Comparison of ENCODE assay signal across 2 fruit fly cellular contexts in genomic region chrX:6264456-6264855, dm6.
TF ChIP-seq lines count a peak whose summit lies in the region.

No protein-coding gene starts in this region.

- no peak for TF ChIP-seq CTCF in whole organism, embryonic (GFP tag; optimal IDR thresholded peaks at IDR 0.05; lab: Kevin White, UChicago)

TF ChIP-seq in whole organism, adult, 20 proteins besides CTCF, POLR2A, EP300 and RAD21:
- no peak for TF ChIP-seq CG1620 (GFP tag; optimal IDR thresholded peaks at IDR 0.05; lab: Kevin White, UChicago)
- TF ChIP-seq CG12768 (GFP tag; optimal IDR thresholded peaks at IDR 0.05; lab: Kevin White, UChicago) = no peak
- no peak for TF ChIP-seq Mnt (GFP tag; optimal IDR thresholded peaks at IDR 0.05; lab: Kevin White, UChicago)
- TF ChIP-seq tj (GFP tag; optimal IDR thresholded peaks at IDR 0.05; lab: Kevin White, UChicago) = peak; percentile 50
- no peak for TF ChIP-seq kay (GFP tag; lab: Kevin White, UChicago; ENCODE audit: borderline replicate concordance)
- no peak for TF ChIP-seq Clk (GFP tag; optimal IDR thresholded peaks at IDR 0.05; lab: Kevin White, UChicago)
- TF ChIP-seq CG7101 (tag; optimal IDR thresholded peaks at IDR 0.05; lab: Kevin White, UChicago) = no peak
- no peak for TF ChIP-seq Hr96 (GFP tag; optimal IDR thresholded peaks at IDR 0.05; lab: Kevin White, UChicago)
- TF ChIP-seq bab1 (GFP tag; optimal IDR thresholded peaks at IDR 0.05; lab: Kevin White, UChicago) = no peak
- peak; percentile 12 for TF ChIP-seq cic (GFP tag; optimal IDR thresholded peaks at IDR 0.05; lab: Kevin White, UChicago)
- no peak for TF ChIP-seq CG5204 (GFP tag; optimal IDR thresholded peaks at IDR 0.05; lab: Kevin White, UChicago)
TF ChIP-seq in whole organism, adult: peak in this region for 2.

TF ChIP-seq in whole organism, embryonic, 481 proteins besides CTCF, POLR2A, EP300 and RAD21:
- TF ChIP-seq E2f2 (GFP tag; IDR thresholded peaks at IDR 0.05; lab: Robert Waterston, UW) = no peak
- peak; percentile 81 for TF ChIP-seq mirr (GFP tag; optimal IDR thresholded peaks at IDR 0.05; lab: Kevin White, UChicago)
- TF ChIP-seq CG12769 (tag; optimal IDR thresholded peaks at IDR 0.05; lab: Kevin White, UChicago) = peak; percentile 72
- peak; percentile 16 for TF ChIP-seq Hey (tag; optimal IDR thresholded peaks at IDR 0.05; lab: Kevin White, UChicago)
- peak; percentile 45 for TF ChIP-seq ftz-f1 (GFP tag; optimal IDR thresholded peaks at IDR 0.05; lab: Kevin White, UChicago)
- TF ChIP-seq Med (GFP tag; lab: Kevin White, UChicago) = peak; percentile 30
- peak; percentile 52; the same call in 1 of the 2 replicates for TF ChIP-seq GATAe (GFP tag; conservative IDR thresholded peaks at IDR 0.05; lab: Robert Waterston, UW)
- no peak for TF ChIP-seq CG8290 (GFP tag; optimal IDR thresholded peaks at IDR 0.05; lab: Kevin White, UChicago)
- TF ChIP-seq CG8290 (tag; optimal IDR thresholded peaks at IDR 0.05; lab: Kevin White, UChicago) = peak in 1 of 2 experiments; percentile 46
- TF ChIP-seq CG6175 (GFP tag; IDR thresholded peaks at IDR 0.05; lab: Robert Waterston, UW) = 0 out of 3 replicates have a peak, but pooled peaks have one; percentile 22
- peak; percentile 70 for TF ChIP-seq exex (tag; optimal IDR thresholded peaks at IDR 0.05; lab: Kevin White, UChicago)
- peak; percentile 21 for TF ChIP-seq scrt (GFP tag; optimal IDR thresholded peaks at IDR 0.05; lab: Kevin White, UChicago)
- no peak for TF ChIP-seq D19A (tag; optimal IDR thresholded peaks at IDR 0.05; lab: Kevin White, UChicago)
- TF ChIP-seq CG13894 (tag; optimal IDR thresholded peaks at IDR 0.05; lab: Kevin White, UChicago) = no peak
- TF ChIP-seq tap (tag; optimal IDR thresholded peaks at IDR 0.05; lab: Kevin White, UChicago) = no peak
- peak; percentile 19 for TF ChIP-seq CG10543 (GFP tag; optimal IDR thresholded peaks at IDR 0.05; lab: Kevin White, UChicago)
- TF ChIP-seq twi (tag; optimal IDR thresholded peaks at IDR 0.05; lab: Kevin White, UChicago) = no peak
- TF ChIP-seq grn (GFP tag; optimal IDR thresholded peaks at IDR 0.05; lab: Kevin White, UChicago) = peak; percentile 87
- TF ChIP-seq CG3847 (GFP tag; IDR thresholded peaks at IDR 0.05; lab: Robert Waterston, UW) = 0 out of 2 replicates have a peak, but pooled peaks have one; percentile 5
- peak; percentile 27 for TF ChIP-seq lab (GFP tag; optimal IDR thresholded peaks at IDR 0.05; lab: Kevin White, UChicago)
- peak; percentile 62 for TF ChIP-seq sug (tag; optimal IDR thresholded peaks at IDR 0.05; lab: Kevin White, UChicago)
- peak; percentile 54 for TF ChIP-seq cwo (GFP tag; optimal IDR thresholded peaks at IDR 0.05; lab: Kevin White, UChicago)
- peak; percentile 46 for TF ChIP-seq schlank (tag; optimal IDR thresholded peaks at IDR 0.05; lab: Kevin White, UChicago)
- 0 out of 2 replicates have a peak, but pooled peaks have one; percentile 7 for TF ChIP-seq Dref (GFP tag; IDR thresholded peaks at IDR 0.05; lab: Robert Waterston, UW)
TF ChIP-seq in whole organism, embryonic: peak in this region for 18.
